Worm (Caenorhabditis elegans): Measurements from ENCODE around the gene grd-8.

Gene grd-8

ce11 chrV:7804064-7804800, 38.1 kb upstream of the grd-8 start, which contains the start of gene uvs-1 (continued):
- peak; percentile 57 for TF ChIP-seq mep-1 (tag; optimal IDR thresholded peaks at IDR 0.05)
- no peak for TF ChIP-seq zip-4 (GFP tag; optimal IDR thresholded peaks at IDR 0.05)
- 0 out of 2 replicates have a peak, but pooled peaks have one; percentile 18 for TF ChIP-seq mab-9 (GFP tag; IDR thresholded peaks at IDR 0.05)
- no peak for TF ChIP-seq fkh-4 (tag; optimal IDR thresholded peaks at IDR 0.05; ENCODE audit: borderline replicate concordance)
- TF ChIP-seq snu-23 (GFP tag; optimal IDR thresholded peaks at IDR 0.05) = peak; percentile 40
- no peak for TF ChIP-seq hlh-4 (tag; optimal IDR thresholded peaks at IDR 0.05)
- TF ChIP-seq Y116A8C.19 (tag; optimal IDR thresholded peaks at IDR 0.05; ENCODE audit: borderline replicate concordance) = no peak
- TF ChIP-seq hpl-2 (GFP tag; optimal IDR thresholded peaks at IDR 0.05) = no peak
- TF ChIP-seq nhr-84 (tag; optimal IDR thresholded peaks at IDR 0.05) = no peak
- TF ChIP-seq egl-13 (tag; optimal IDR thresholded peaks at IDR 0.05) = no peak
- no peak for TF ChIP-seq nhr-11 (tag; optimal IDR thresholded peaks at IDR 0.05)

ce11 chrV:7804801-7805163, 37.5 kb upstream of the grd-8 start, which contains the start of gene xpo-1:
xpo-1 (plus strand) TSS chrV:7805064.
- TF ChIP-seq sup-37 (GFP tag; optimal IDR thresholded peaks at IDR 0.05) (no peak), lin-35 (GFP tag; optimal IDR thresholded peaks at IDR 0.05) (no peak), blmp-1 (tag; optimal IDR thresholded peaks at IDR 0.05) (peak; percentile 19), ztf-4 (tag; optimal IDR thresholded peaks at IDR 0.05) (no peak), efl-1 (optimal IDR thresholded peaks at IDR 0.05) (no peak), efl-1 (GFP tag; optimal IDR thresholded peaks at IDR 0.05 in 1 of 2) (peak in 1 of 2 experiments; percentile 20), nhr-71 (tag; optimal IDR thresholded peaks at IDR 0.05) (no peak), unc-30 (tag; optimal IDR thresholded peaks at IDR 0.05) (no peak), hlh-17 (GFP tag; optimal IDR thresholded peaks at IDR 0.05; ENCODE audit: borderline replicate concordance) (no peak), swsn-7 (tag; optimal IDR thresholded peaks at IDR 0.05) (no peak), elt-3 (tag; optimal IDR thresholded peaks at IDR 0.05) (peak in 1 of 6 experiments; percentile 18)

DNA sequence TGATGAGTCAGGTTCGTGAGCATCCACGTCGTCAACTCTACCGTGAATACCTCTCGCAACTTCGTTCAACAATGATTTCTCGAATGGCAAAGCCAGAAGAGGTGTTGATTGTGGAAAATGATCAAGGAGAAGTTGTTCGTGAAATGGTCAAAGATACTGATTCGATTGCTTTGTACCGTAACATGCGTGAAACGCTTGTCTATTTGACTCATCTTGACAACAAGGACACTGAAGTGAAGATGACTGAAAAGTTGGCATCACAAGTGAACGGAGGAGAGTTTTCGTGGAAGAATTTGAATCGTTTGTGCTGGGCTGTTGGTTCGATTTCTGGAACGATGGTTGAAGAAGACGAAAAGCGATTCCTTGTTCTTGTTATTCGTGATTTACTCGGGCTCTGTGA, 35.7 kb upstream of the grd-8 start:
- TF ChIP-seq fkh-8 (tag; optimal IDR thresholded peaks at IDR 0.05) (no peak), lin-39 (tag; optimal IDR thresholded peaks at IDR 0.05) (no peak), swsn-7 (tag; optimal IDR thresholded peaks at IDR 0.05) (no peak), skn-1 (tag; optimal IDR thresholded peaks at IDR 0.05) (no peak), zag-1 (tag; optimal IDR thresholded peaks at IDR 0.05) (no peak), unc-86 (tag; optimal IDR thresholded peaks at IDR 0.05) (no peak), snu-23 (GFP tag; optimal IDR thresholded peaks at IDR 0.05) (no peak), jun-1 (tag; optimal IDR thresholded peaks at IDR 0.05) (no peak), nhr-76 (tag; optimal IDR thresholded peaks at IDR 0.05) (no peak), dsc-1 (tag; optimal IDR thresholded peaks at IDR 0.05) (no peak), nhr-77 (tag; optimal IDR thresholded peaks at IDR 0.05) (no peak), elt-2 (tag; optimal IDR thresholded peaks at IDR 0.05) (no peak), ceh-90 (tag; optimal IDR thresholded peaks at IDR 0.05) (no peak), fos-1 (tag; optimal IDR thresholded peaks at IDR 0.05) (no peak), efl-3 (GFP tag; optimal IDR thresholded peaks at IDR 0.05) (no peak), xbp-1 (tag; optimal IDR thresholded peaks at IDR 0.05) (no peak), nhr-71 (tag; optimal IDR thresholded peaks at IDR 0.05) (no peak)

DNA sequence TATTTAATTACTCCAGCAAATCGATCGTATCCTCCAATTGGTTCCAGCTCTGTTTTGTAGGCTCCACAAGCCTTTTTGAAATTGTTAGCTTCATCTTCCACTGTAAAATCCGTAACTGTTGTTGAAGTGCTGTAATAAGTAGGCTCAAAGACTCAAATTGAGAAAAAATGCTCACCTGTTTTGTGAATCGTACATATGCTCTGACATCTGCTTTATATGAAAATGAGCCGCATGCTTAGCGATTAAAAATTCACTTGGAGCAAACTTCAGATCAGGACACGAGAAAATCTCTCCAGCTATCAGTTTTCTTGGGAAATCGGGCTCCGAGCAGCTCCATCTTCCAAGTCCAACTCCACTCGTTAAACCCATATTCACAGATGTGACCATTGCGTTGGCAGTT, 33.9 kb upstream of the grd-8 start:
- TF ChIP-seq xbp-1 (tag; optimal IDR thresholded peaks at IDR 0.05) (no peak), efl-1 (optimal IDR thresholded peaks at IDR 0.05) (no peak), efl-1 (GFP tag; optimal IDR thresholded peaks at IDR 0.05 in 1 of 2) (peak in 1 of 2 experiments; percentile 59)
